Worm (Caenorhabditis elegans) whole organism, mixed stage, embryonic: ENCODE measurements around the gene F15A8.1.

Source experiments
- M03D4.4 ChIP-seq: sonication (generic microtip); optimal IDR thresholded peaks from 2 replicates; lab custom pipeline; 2017; ENCODE audit warnings: mild to moderate bottlenecking, missing genetic modification characterization, missing compliant biosample characterization
- bed-3 ChIP-seq: fragments of 200-800 bp; sonication (Bioruptor generic); optimal IDR thresholded peaks from 3 replicates; lab custom pipeline; 2018; ENCODE audit warnings: mild to moderate bottlenecking, missing genetic modification characterization, moderate library complexity, missing compliant biosample characterization
- blmp-1 ChIP-seq: fragments of 150-350 bp; optimal IDR thresholded peaks from 2 replicates; lab custom pipeline; 2014; ENCODE audit warnings: missing biosample characterization, missing genetic modification characterization
- ceh-39 ChIP-seq: fragments of 150-350 bp; optimal IDR thresholded peaks from 2 replicates; lab custom pipeline; 2014; ENCODE audit warnings: missing biosample characterization, missing genetic modification characterization
- ceh-83 ChIP-seq: fragments of 200-800 bp; sonication (Bioruptor generic); optimal IDR thresholded peaks from 2 replicates; lab custom pipeline; 2018; ENCODE audit warnings: mild to moderate bottlenecking, missing genetic modification characterization, missing compliant biosample characterization
- ces-1 ChIP-seq: fragments of 150-350 bp; optimal IDR thresholded peaks from 2 replicates; lab custom pipeline; 2014; ENCODE audit warnings: missing biosample characterization, missing genetic modification reagents, missing genetic modification characterization
- cnd-1 ChIP-seq: fragments of 200-800 bp; sonication (Bioruptor generic); optimal IDR thresholded peaks from 2 replicates; lab custom pipeline; 2018; ENCODE audit warnings: mild to moderate bottlenecking, missing genetic modification characterization, missing compliant biosample characterization
- drap-1 ChIP-seq: fragments of 200-800 bp; sonication (Bioruptor generic); optimal IDR thresholded peaks from 3 replicates; lab custom pipeline; 2018; ENCODE audit warnings: mild to moderate bottlenecking, missing genetic modification characterization, missing compliant biosample characterization
- elt-1 ChIP-seq: sonication (generic microtip); optimal IDR thresholded peaks from 2 replicates; lab custom pipeline; 2017; ENCODE audit warnings: missing genetic modification characterization, mild to moderate bottlenecking, missing compliant biosample characterization, antibody characterized with exemption, moderate library complexity, borderline replicate concordance; ENCODE audit not compliant: insufficient read depth
- elt-3 ChIP-seq: fragments of 150-350 bp; optimal IDR thresholded peaks from 2 replicates; lab custom pipeline; 2014; ENCODE audit warnings: missing biosample characterization, missing genetic modification characterization
- flh-1 ChIP-seq: fragments of 200-800 bp; sonication (Bioruptor generic); optimal IDR thresholded peaks from 2 replicates; lab custom pipeline; 2018; ENCODE audit warnings: mild to moderate bottlenecking, missing genetic modification characterization, moderate library complexity, missing compliant biosample characterization
- ham-2 ChIP-seq: fragments of 200-800 bp; sonication (Bioruptor generic); optimal IDR thresholded peaks from 2 replicates; lab custom pipeline; 2018; ENCODE audit warnings: mild to moderate bottlenecking, missing genetic modification characterization, missing compliant biosample characterization
- hlh-1 ChIP-seq: fragments of 150-350 bp; optimal IDR thresholded peaks from 2 replicates; lab custom pipeline; 2014; ENCODE audit warnings: missing biosample characterization, missing genetic modification reagents, missing genetic modification characterization
- lin-13 ChIP-seq: fragments of 150-350 bp; optimal IDR thresholded peaks from 2 replicates; lab custom pipeline; 2014; ENCODE audit warnings: missing biosample characterization, missing genetic modification characterization
- lin-32 ChIP-seq: fragments of 200-800 bp; sonication (Bioruptor generic); optimal IDR thresholded peaks from 2 replicates; lab custom pipeline; 2018; ENCODE audit warnings: mild to moderate bottlenecking, missing genetic modification characterization, missing compliant biosample characterization
- lsy-2 ChIP-seq: fragments of 150-350 bp; optimal IDR thresholded peaks from 2 replicates; lab custom pipeline; 2014; ENCODE audit warnings: missing biosample characterization, missing genetic modification characterization
- mab-5 ChIP-seq: fragments of 150-350 bp; optimal IDR thresholded peaks from 2 replicates; lab custom pipeline; 2014; ENCODE audit warnings: missing biosample characterization, missing genetic modification characterization
- mep-1 ChIP-seq: fragments of 150-350 bp; optimal IDR thresholded peaks from 2 replicates; lab custom pipeline; 2017; ENCODE audit warnings: missing biosample characterization, missing genetic modification reagents, missing genetic modification characterization, inconsistent platforms
- mls-2 ChIP-seq: sonication (generic microtip); optimal IDR thresholded peaks from 2 replicates; lab custom pipeline; 2016; ENCODE audit warnings: mild to moderate bottlenecking, missing genetic modification characterization, moderate library complexity, missing compliant biosample characterization
- nhr-12 ChIP-seq: fragments of 150-350 bp; optimal IDR thresholded peaks from 2 replicates; lab custom pipeline; 2014; ENCODE audit warnings: missing biosample characterization, missing genetic modification characterization
- nhr-2 ChIP-seq: fragments of 150-350 bp; optimal IDR thresholded peaks from 2 replicates; lab custom pipeline; 2014; ENCODE audit warnings: missing biosample characterization, missing genetic modification characterization
- nhr-237 ChIP-seq: fragments of 150-350 bp; optimal IDR thresholded peaks from 2 replicates; lab custom pipeline; 2014; ENCODE audit warnings: missing biosample characterization, missing genetic modification characterization
- nhr-28 ChIP-seq: fragments of 150-350 bp; optimal IDR thresholded peaks from 2 replicates; lab custom pipeline; 2014; ENCODE audit warnings: missing biosample characterization, missing genetic modification characterization
- nhr-76 ChIP-seq: sonication (generic microtip); optimal IDR thresholded peaks from 2 replicates; lab custom pipeline; 2017; ENCODE audit warnings: missing biosample characterization, missing genetic modification characterization
- sem-2 ChIP-seq: fragments of 200-800 bp; sonication (Bioruptor generic); optimal IDR thresholded peaks from 2 replicates; lab custom pipeline; 2018; ENCODE audit warnings: mild to moderate bottlenecking, missing genetic modification characterization, missing compliant biosample characterization
- snpc-4 ChIP-seq: fragments of 150-350 bp; optimal IDR thresholded peaks from 2 replicates; lab custom pipeline; 2014; ENCODE audit warnings: missing biosample characterization, missing genetic modification characterization
- tbx-8 ChIP-seq: fragments of 200-800 bp; sonication (Bioruptor generic); optimal IDR thresholded peaks from 2 replicates; lab custom pipeline; 2018; ENCODE audit warnings: mild to moderate bottlenecking, missing genetic modification characterization, moderate library complexity, missing compliant biosample characterization
- unc-39 ChIP-seq: fragments of 150-350 bp; optimal IDR thresholded peaks from 2 replicates; lab custom pipeline; 2014; ENCODE audit warnings: missing biosample characterization, missing genetic modification characterization
- unc-62 ChIP-seq: fragments of 150-350 bp; optimal IDR thresholded peaks from 2 replicates; lab custom pipeline; 2014; ENCODE audit warnings: missing biosample characterization, missing genetic modification reagents, missing genetic modification characterization
- ztf-11 ChIP-seq: fragments of 150-350 bp; optimal IDR thresholded peaks from 2 replicates; lab custom pipeline; 2014; ENCODE audit warnings: missing biosample characterization, missing genetic modification characterization

F15A8.1 gene

ce11 chrX:4478503-4478902 is 37.8 kb downstream of the F15A8.1 start:
- TF ChIP-seq unc-39 (tag; lab: Kevin White, UChicago) (no peak), nhr-76 (no peak), nhr-2 (tag; lab: Kevin White, UChicago) (no peak), nhr-237 (tag; lab: Kevin White, UChicago) (no peak), tbx-8 (GFP tag; lab: Kevin White, UChicago) (no peak), M03D4.4 (tag; lab: Kevin White, UChicago) (no peak), unc-62 (GFP tag; lab: Kevin White, UChicago) (no peak), elt-1 (no peak), mls-2 (tag; lab: Kevin White, UChicago) (no peak), drap-1 (GFP tag; lab: Kevin White, UChicago) (no peak), snpc-4 (tag; lab: Kevin White, UChicago) (no peak), ceh-39 (tag; lab: Kevin White, UChicago) (no peak), hlh-1 (tag; lab: Kevin White, UChicago) (no peak), lin-32 (no peak), ceh-83 (GFP tag; lab: Kevin White, UChicago) (no peak), lsy-2 (no peak), blmp-1 (tag; lab: Kevin White, UChicago) (no peak), cnd-1 (tag; lab: Kevin White, UChicago) (no peak), nhr-28 (tag; lab: Kevin White, UChicago) (no peak), mep-1 (tag; lab: Kevin White, UChicago) (no peak)

ce11 chrX:4479960-4480359 is 39.2 kb downstream of the F15A8.1 start:
- TF ChIP-seq unc-62 (GFP tag; lab: Kevin White, UChicago), result no peak
- no peak for TF ChIP-seq cnd-1 (tag; lab: Kevin White, UChicago)
- TF ChIP-seq nhr-12 (tag; lab: Kevin White, UChicago), result no peak
- TF ChIP-seq unc-39 (tag; lab: Kevin White, UChicago), result no peak
- TF ChIP-seq lsy-2, result no peak
- no peak for TF ChIP-seq nhr-28 (tag; lab: Kevin White, UChicago)
- no peak for TF ChIP-seq ceh-83 (GFP tag; lab: Kevin White, UChicago)
- no peak for TF ChIP-seq mab-5 (tag; lab: Kevin White, UChicago)

- no peak for TF ChIP-seq nhr-28 (tag; lab: Kevin White, UChicago)
- no peak for TF ChIP-seq ceh-39 (tag; lab: Kevin White, UChicago)
- no peak for TF ChIP-seq elt-3 (tag; lab: Kevin White, UChicago)
- no peak for TF ChIP-seq mls-2 (tag; lab: Kevin White, UChicago)
- TF ChIP-seq mab-5 (tag; lab: Kevin White, UChicago), result no peak
- no peak for TF ChIP-seq snpc-4 (tag; lab: Kevin White, UChicago)
- TF ChIP-seq unc-39 (tag; lab: Kevin White, UChicago), result no peak
- no peak for TF ChIP-seq nhr-237 (tag; lab: Kevin White, UChicago)
- no peak for TF ChIP-seq drap-1 (GFP tag; lab: Kevin White, UChicago)
- TF ChIP-seq ham-2 (GFP tag; lab: Kevin White, UChicago), result no peak
- no peak for TF ChIP-seq nhr-2 (tag; lab: Kevin White, UChicago)
- no peak for TF ChIP-seq M03D4.4 (tag; lab: Kevin White, UChicago)
- no peak for TF ChIP-seq lin-13 (tag; lab: Kevin White, UChicago)
- no peak for TF ChIP-seq mep-1 (tag; lab: Kevin White, UChicago)
- no peak for TF ChIP-seq bed-3
Measured at ce11 chrX:4480800-4481199, 40.1 kb downstream of the F15A8.1 start.

ce11 chrX:4484072-4484471 is 43.3 kb downstream of the F15A8.1 start:
- TF ChIP-seq nhr-76 (no peak), tbx-8 (GFP tag; lab: Kevin White, UChicago) (no peak), snpc-4 (tag; lab: Kevin White, UChicago) (no peak), sem-2 (no peak), unc-39 (tag; lab: Kevin White, UChicago) (no peak), elt-1 (no peak), flh-1 (GFP tag; lab: Kevin White, UChicago) (no peak), ztf-11 (no peak), blmp-1 (tag; lab: Kevin White, UChicago) (no peak), nhr-2 (tag; lab: Kevin White, UChicago) (no peak), ceh-39 (tag; lab: Kevin White, UChicago) (no peak), elt-3 (tag; lab: Kevin White, UChicago) (no peak), ceh-83 (GFP tag; lab: Kevin White, UChicago) (no peak), lin-32 (no peak)

- peak; percentile 8 for TF ChIP-seq ces-1 (GFP tag; lab: Kevin White, UChicago)
- no peak for TF ChIP-seq elt-1
Measured at ce11 chrX:4488807-4489336, 48.1 kb downstream of the F15A8.1 start, which contains the start of gene ncr-1. Gene ncr-1, minus strand, starts transcription at chrX:4488857.
